Worm (Caenorhabditis elegans) whole organism, L3 larva: Measurements from ENCODE around the gene idpa-2.

Experiments
- R02D3.7 ChIP-seq: fragments of 150-350 bp; optimal IDR thresholded peaks from 2 replicates; lab custom pipeline; 2014; ENCODE audit warnings: missing biosample characterization, missing genetic modification characterization
- aly-2 ChIP-seq: fragments of 150-350 bp; optimal IDR thresholded peaks from 2 replicates; lab custom pipeline; 2014; ENCODE audit warnings: missing biosample characterization, missing genetic modification characterization
- ama-1 ChIP-seq: fragments of 150-350 bp; optimal IDR thresholded peaks from 2 replicates; lab custom pipeline; 2018
- ceh-16 ChIP-seq: sonication (generic microtip); optimal IDR thresholded peaks from 2 replicates; lab custom pipeline; 2017; ENCODE audit warnings: missing biosample characterization, missing genetic modification characterization
- ceh-28 ChIP-seq: fragments of 150-350 bp; optimal IDR thresholded peaks from 2 replicates; lab custom pipeline; 2014; ENCODE audit warnings: missing biosample characterization, missing genetic modification reagents, missing genetic modification characterization
- ceh-82 ChIP-seq: fragments of 150-350 bp; optimal IDR thresholded peaks from 2 replicates; lab custom pipeline; 2014; ENCODE audit warnings: missing biosample characterization, missing genetic modification characterization
- ceh-9 ChIP-seq: sonication (generic microtip); optimal IDR thresholded peaks from 2 replicates; lab custom pipeline; 2018; ENCODE audit warnings: missing biosample characterization, missing genetic modification characterization
- egl-27 ChIP-seq: sonication (generic microtip); optimal IDR thresholded peaks from 4 replicates; lab custom pipeline; 2017; ENCODE audit warnings: missing biosample characterization, missing genetic modification reagents, missing genetic modification characterization
- egl-5 ChIP-seq: fragments of 150-350 bp; optimal IDR thresholded peaks from 2 replicates; lab custom pipeline; 2017; ENCODE audit warnings: missing biosample characterization, missing genetic modification reagents, missing genetic modification characterization, inconsistent platforms
- elt-1 ChIP-seq: fragments of 150-350 bp; optimal IDR thresholded peaks from 2 replicates; lab custom pipeline; 2014; ENCODE audit warnings: missing biosample characterization, missing genetic modification characterization
- elt-2 ChIP-seq: sonication (generic microtip); optimal IDR thresholded peaks from 2 replicates; lab custom pipeline; 2016; ENCODE audit warnings: missing genetic modification reagents, mild to moderate bottlenecking, missing genetic modification characterization, missing compliant biosample characterization
- elt-3 ChIP-seq, 3 experiments: fragments of 150-350 bp in 1 of 3; sonication (generic microtip) in 2 of 3; optimal IDR thresholded peaks; 2 replicates in 2 of 3; 4 replicates in 1 of 3; lab custom pipeline; 2014 to 2017; ENCODE audit warnings: missing biosample characterization in 3 of 3, missing genetic modification characterization in 3 of 3
- eor-1 ChIP-seq, 2 experiments: fragments of 150-350 bp; optimal IDR thresholded peaks; 2 replicates each; lab custom pipeline; 2014 to 2018; ENCODE audit warnings: missing biosample characterization in 2 of 2, missing genetic modification characterization in 2 of 2
- fkh-10 ChIP-seq: sonication (generic microtip); optimal IDR thresholded peaks from 2 replicates; lab custom pipeline; 2017; ENCODE audit warnings: missing biosample characterization, missing genetic modification reagents, missing genetic modification characterization
- fkh-2 ChIP-seq: fragments of 150-350 bp; optimal IDR thresholded peaks from 2 replicates; lab custom pipeline; 2014; ENCODE audit warnings: missing biosample characterization, missing genetic modification reagents, missing genetic modification characterization
- hmg-11 ChIP-seq: sonication (generic microtip); optimal IDR thresholded peaks from 2 replicates; lab custom pipeline; 2016; ENCODE audit warnings: missing genetic modification characterization, missing compliant biosample characterization
- jun-1 ChIP-seq: fragments of 150-350 bp; optimal IDR thresholded peaks from 2 replicates; lab custom pipeline; 2014; ENCODE audit warnings: missing biosample characterization, missing genetic modification reagents, missing genetic modification characterization
- lin-15B ChIP-seq: fragments of 150-350 bp; optimal IDR thresholded peaks from 2 replicates; lab custom pipeline; 2014; ENCODE audit warnings: missing biosample characterization, missing genetic modification characterization
- lin-39 ChIP-seq: fragments of 150-350 bp; optimal IDR thresholded peaks from 2 replicates; lab custom pipeline; 2018; ENCODE audit warnings: missing biosample characterization, missing genetic modification reagents, missing genetic modification characterization
- mdl-1 ChIP-seq: fragments of 150-350 bp; optimal IDR thresholded peaks from 2 replicates; lab custom pipeline; 2014; ENCODE audit warnings: missing biosample characterization, missing genetic modification characterization
- mml-1 ChIP-seq: fragments of 150-350 bp; sonication (generic microtip); optimal IDR thresholded peaks from 3 replicates; lab custom pipeline; 2014; ENCODE audit warnings: missing biosample characterization, missing genetic modification characterization
- nfya-1 ChIP-seq: sonication (generic microtip); optimal IDR thresholded peaks from 2 replicates; lab custom pipeline; 2017; ENCODE audit warnings: missing genetic modification characterization, mild to moderate bottlenecking, missing compliant biosample characterization, antibody characterized with exemption, moderate library complexity; ENCODE audit not compliant: insufficient read depth
- nhr-11 ChIP-seq: fragments of 150-350 bp; optimal IDR thresholded peaks from 2 replicates; lab custom pipeline; 2014; ENCODE audit warnings: missing biosample characterization, missing genetic modification characterization
- nhr-23 ChIP-seq: fragments of 150-350 bp; optimal IDR thresholded peaks from 2 replicates; lab custom pipeline; 2014; ENCODE audit warnings: missing biosample characterization, missing genetic modification reagents, missing genetic modification characterization
- nhr-237 ChIP-seq: fragments of 150-350 bp; optimal IDR thresholded peaks from 2 replicates; lab custom pipeline; 2014; ENCODE audit warnings: missing biosample characterization, missing genetic modification characterization
- nhr-25 ChIP-seq: sonication (generic microtip); optimal IDR thresholded peaks from 2 replicates; lab custom pipeline; 2017; ENCODE audit warnings: missing biosample characterization, missing genetic modification characterization
- nhr-43 ChIP-seq: sonication (generic microtip); optimal IDR thresholded peaks from 2 replicates; lab custom pipeline; 2016; ENCODE audit warnings: mild to moderate bottlenecking, missing genetic modification characterization, missing compliant biosample characterization; ENCODE audit not compliant: poor library complexity, severe bottlenecking
- nhr-67 ChIP-seq: fragments of 150-350 bp; optimal IDR thresholded peaks from 2 replicates; lab custom pipeline; 2014; ENCODE audit warnings: missing biosample characterization, missing genetic modification characterization
- nhr-76 ChIP-seq: fragments of 150-350 bp; sonication (generic microtip); optimal IDR thresholded peaks from 5 replicates; lab custom pipeline; 2014; ENCODE audit warnings: missing biosample characterization, missing genetic modification characterization
- nhr-77 ChIP-seq: fragments of 150-350 bp; optimal IDR thresholded peaks from 2 replicates; lab custom pipeline; 2014; ENCODE audit warnings: missing biosample characterization, missing genetic modification characterization
- pha-4 ChIP-seq: fragments of 150-350 bp; optimal IDR thresholded peaks from 2 replicates; lab custom pipeline; 2014; ENCODE audit warnings: missing biosample characterization, missing genetic modification reagents, missing genetic modification characterization
- pqm-1 ChIP-seq: fragments of 150-350 bp; optimal IDR thresholded peaks from 2 replicates; lab custom pipeline; 2017; ENCODE audit warnings: missing biosample characterization, missing genetic modification characterization, inconsistent platforms
- sea-2 ChIP-seq: fragments of 150-350 bp; sonication (generic microtip); optimal IDR thresholded peaks from 4 replicates; lab custom pipeline; 2014; ENCODE audit warnings: missing biosample characterization, missing genetic modification reagents, missing genetic modification characterization
- skn-1 ChIP-seq: fragments of 150-350 bp; optimal IDR thresholded peaks from 2 replicates; lab custom pipeline; 2014; ENCODE audit warnings: missing biosample characterization, missing genetic modification characterization
- snpc-4 ChIP-seq: fragments of 150-350 bp; optimal IDR thresholded peaks from 2 replicates; lab custom pipeline; 2014; ENCODE audit warnings: missing biosample characterization, missing genetic modification characterization
- tbx-2 ChIP-seq: sonication (generic microtip); optimal IDR thresholded peaks from 2 replicates; lab custom pipeline; 2016; ENCODE audit warnings: mild to moderate bottlenecking, missing genetic modification characterization, missing compliant biosample characterization
- unc-62 ChIP-seq: fragments of 150-350 bp; sonication (generic microtip); optimal IDR thresholded peaks from 4 replicates; lab custom pipeline; 2014; ENCODE audit warnings: missing biosample characterization, missing genetic modification reagents, missing genetic modification characterization
- zag-1 ChIP-seq: fragments of 150-350 bp; optimal IDR thresholded peaks from 2 replicates; lab custom pipeline; 2014; ENCODE audit warnings: missing biosample characterization, missing genetic modification characterization
- ztf-11 ChIP-seq: fragments of 150-350 bp; optimal IDR thresholded peaks from 2 replicates; lab custom pipeline; 2014; ENCODE audit warnings: missing biosample characterization, missing genetic modification characterization
- ztf-4 ChIP-seq: fragments of 150-350 bp; optimal IDR thresholded peaks from 2 replicates; lab custom pipeline; 2014; ENCODE audit warnings: missing biosample characterization, missing genetic modification characterization

The idpa-2 gene

ce11 chrII:8751042-8751441 is 41.5 kb downstream of the idpa-2 start (continued):
- TF ChIP-seq nhr-25: peak; percentile 81

DNA sequence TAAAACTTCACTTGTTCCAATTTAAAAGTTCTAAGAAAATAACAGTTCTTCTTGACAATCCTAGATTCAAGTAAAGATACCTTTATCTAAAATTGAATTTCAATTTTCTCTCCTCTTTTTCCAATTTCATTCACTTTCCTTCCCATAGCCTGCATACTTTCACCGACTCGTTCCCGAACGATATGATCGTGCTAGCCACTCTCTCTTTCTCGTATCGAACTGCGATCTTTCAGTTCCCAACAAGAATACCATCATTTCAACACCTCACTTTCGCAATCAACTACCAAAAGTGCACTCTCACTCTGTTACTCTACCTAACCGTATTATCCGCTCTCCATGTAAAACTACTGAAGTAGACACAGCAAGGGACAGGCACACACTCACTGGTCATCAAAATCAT is 42.5 kb downstream of the idpa-2 start:
- peak; percentile 13 for TF ChIP-seq nhr-23 (tag; lab: Kevin White, UChicago)
- no peak for TF ChIP-seq tbx-2
- TF ChIP-seq nfya-1 (tag; lab: Kevin White, UChicago): no peak
- TF ChIP-seq elt-1 (tag; lab: Kevin White, UChicago): peak; percentile 79

DNA sequence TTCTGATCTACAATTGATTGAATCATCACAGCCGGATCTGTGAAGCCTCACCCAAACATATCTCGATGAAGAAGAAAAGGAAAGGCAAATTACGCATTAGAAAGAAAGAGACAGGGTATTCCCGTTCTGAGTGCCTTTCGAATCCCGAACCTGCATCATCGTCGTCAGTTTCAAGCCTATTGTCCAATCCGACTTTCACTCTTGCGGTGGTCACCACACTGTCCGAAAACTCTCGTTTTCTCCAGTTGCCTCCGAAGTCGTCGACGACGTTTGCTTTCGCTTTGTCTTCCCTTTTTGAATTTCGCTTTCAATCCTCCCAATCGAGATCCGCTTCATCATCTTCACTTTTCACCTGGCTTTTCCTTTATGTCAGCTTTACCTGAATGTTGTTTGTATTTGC is 43.5 kb downstream of the idpa-2 start:
- TF ChIP-seq nhr-43 (tag; lab: Kevin White, UChicago) (peak; percentile 24), nhr-11 (no peak), nhr-23 (tag; lab: Kevin White, UChicago) (peak; percentile 35), ceh-28 (tag; lab: Kevin White, UChicago) (no peak), pqm-1 (tag; lab: Kevin White, UChicago) (no peak), snpc-4 (tag; lab: Kevin White, UChicago) (no peak), nhr-25 (peak; percentile 34), fkh-2 (tag; lab: Kevin White, UChicago) (no peak)

ce11 chrII:8748638-8749037 is 43.9 kb downstream of the idpa-2 start:
- no peak for TF ChIP-seq pha-4
- TF ChIP-seq hmg-11 (tag; lab: Kevin White, UChicago): no peak
- TF ChIP-seq zag-1 (tag; lab: Kevin White, UChicago): no peak
- TF ChIP-seq elt-3 (tag; optimal IDR thresholded peaks at IDR 0.05; lab: Kevin White, UChicago): no peak
- TF ChIP-seq lin-15B (tag; lab: Kevin White, UChicago): no peak
- no peak for TF ChIP-seq nhr-67 (tag; lab: Kevin White, UChicago)
- no peak for TF ChIP-seq nhr-43 (tag; lab: Kevin White, UChicago)
- no peak for TF ChIP-seq ceh-28 (tag; lab: Kevin White, UChicago)
- no peak for TF ChIP-seq ceh-16 (tag; lab: Kevin White, UChicago)
- no peak for TF ChIP-seq aly-2 (tag; lab: Kevin White, UChicago)
- TF ChIP-seq eor-1 (tag; optimal IDR thresholded peaks at IDR 0.05; lab: Kevin White, UChicago): no peak
- TF ChIP-seq ceh-82 (tag; lab: Kevin White, UChicago): no peak
- TF ChIP-seq ama-1 (lab: Kevin White, UChicago): no peak
- no peak for TF ChIP-seq nfya-1 (tag; lab: Kevin White, UChicago)
- TF ChIP-seq skn-1: no peak
- TF ChIP-seq R02D3.7 (tag; lab: Kevin White, UChicago): no peak

DNA sequence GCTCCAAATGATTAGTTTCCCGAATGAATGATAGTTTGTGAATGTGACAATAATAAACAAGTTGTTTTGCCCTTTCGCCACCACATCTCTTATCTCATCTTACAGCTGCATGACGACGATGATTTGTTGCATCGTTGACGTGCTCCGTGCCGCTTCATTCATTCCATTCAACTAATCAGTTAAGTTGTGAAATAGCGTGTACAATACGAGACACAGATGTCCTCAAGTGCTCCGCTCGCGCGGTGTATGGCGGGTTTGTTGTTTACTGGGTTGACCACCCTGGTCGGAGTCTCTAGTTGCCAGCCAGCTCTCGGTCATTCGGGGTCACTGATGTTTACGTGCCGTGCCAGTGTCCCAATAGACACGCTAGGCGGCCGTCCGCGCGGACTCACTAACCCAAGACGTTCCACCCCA is 44.6 kb downstream of the idpa-2 start:
- no peak for TF ChIP-seq fkh-2 (tag; lab: Kevin White, UChicago)
- TF ChIP-seq elt-2 (tag; lab: Kevin White, UChicago): peak; percentile 19
- TF ChIP-seq egl-5 (tag; lab: Kevin White, UChicago): no peak
- TF ChIP-seq pqm-1 (tag; lab: Kevin White, UChicago): peak; percentile 73
- TF ChIP-seq ceh-82 (tag; lab: Kevin White, UChicago): no peak
- TF ChIP-seq nhr-76 (tag; lab: Kevin White, UChicago): no peak
- peak; percentile 57 for TF ChIP-seq pha-4

- no peak for TF ChIP-seq sea-2 (GFP tag; lab: Kevin White, UChicago)
- no peak for TF ChIP-seq egl-27
- TF ChIP-seq unc-62 (GFP tag; lab: Kevin White, UChicago): peak; percentile 27
- no peak for TF ChIP-seq mml-1 (tag; lab: Kevin White, UChicago)
- TF ChIP-seq pqm-1 (tag; lab: Kevin White, UChicago): no peak
- TF ChIP-seq ztf-4 (tag; lab: Kevin White, UChicago): peak; percentile 78
- no peak for TF ChIP-seq ztf-11 (tag; lab: Kevin White, UChicago)
- TF ChIP-seq nhr-77: no peak
- TF ChIP-seq ceh-28 (tag; lab: Kevin White, UChicago): no peak
- TF ChIP-seq jun-1 (tag; lab: Kevin White, UChicago): no peak
- peak in 1 of 3 experiments; percentile 72 for TF ChIP-seq elt-3 (tag; optimal IDR thresholded peaks at IDR 0.05; lab: Kevin White, UChicago)
- TF ChIP-seq R02D3.7 (tag; lab: Kevin White, UChicago): peak; percentile 30
- no peak for TF ChIP-seq fkh-10 (GFP tag; lab: Kevin White, UChicago)
- TF ChIP-seq fkh-2 (tag; lab: Kevin White, UChicago): no peak
- TF ChIP-seq hmg-11 (tag; lab: Kevin White, UChicago): peak; percentile 21
- TF ChIP-seq nhr-237 (tag; lab: Kevin White, UChicago): no peak
- no peak for TF ChIP-seq zag-1 (tag; lab: Kevin White, UChicago)
- TF ChIP-seq ceh-9: no peak
- no peak for TF ChIP-seq nhr-11
- no peak for TF ChIP-seq aly-2 (tag; lab: Kevin White, UChicago)
- peak; percentile 52 for TF ChIP-seq lin-39 (tag; lab: Kevin White, UChicago)
- TF ChIP-seq nhr-76 (tag; lab: Kevin White, UChicago): peak; percentile 33
- peak; percentile 92 for TF ChIP-seq nhr-25
- TF ChIP-seq mdl-1 (tag; lab: Kevin White, UChicago): no peak
- no peak for TF ChIP-seq ceh-16 (tag; lab: Kevin White, UChicago)
These were observed 45.1 kb downstream of the idpa-2 start for ce11 chrII:8747246-8747938.
